Fruit fly (Drosophila melanogaster) whole organism, embryonic: ENCODE data around the gene cbt.
A peak's percentile ranks its signal among the peaks of the same experiment; 100 is the strongest.

Source experiments
- Bgb ChIP-seq: fragments of 200-800 bp; sonication (Bioruptor generic); IDR thresholded peaks from 2 replicates; pipeline ENCODE4 v1.3.6; 2022; ENCODE audit warnings: missing biosample characterization, missing genetic modification characterization; ENCODE audit not compliant: partially characterized antibody
- Bteb2 ChIP-seq: fragments of 200-800 bp; sonication (Bioruptor generic); optimal IDR thresholded peaks from 2 replicates; lab custom pipeline; 2016; ENCODE audit warnings: missing biosample characterization, missing genetic modification characterization
- CG1233 ChIP-seq: fragments of 200-800 bp; sonication (Bioruptor generic); optimal IDR thresholded peaks from 4 replicates; lab custom pipeline; 2018; ENCODE audit warnings: missing biosample characterization, mild to moderate bottlenecking, missing genetic modification characterization
- CG14667 ChIP-seq: fragments of 200-800 bp; sonication (Bioruptor generic); IDR thresholded peaks from 2 replicates; pipeline ENCODE4 v1.3.6; 2022; ENCODE audit warnings: missing biosample characterization, missing genetic modification characterization
- CG16815 ChIP-seq: fragments of 200-800 bp; sonication (Bioruptor generic); optimal IDR thresholded peaks from 3 replicates; lab custom pipeline; 2017; ENCODE audit warnings: missing biosample characterization, mild to moderate bottlenecking, missing genetic modification characterization
- CG17186 ChIP-seq: fragments of 200-800 bp; sonication (Bioruptor generic); optimal IDR thresholded peaks from 3 replicates; lab custom pipeline; 2017; ENCODE audit warnings: missing biosample characterization, missing genetic modification reagents, missing genetic modification characterization
- CG17328 ChIP-seq: fragments of 200-800 bp; sonication (Bioruptor generic); IDR thresholded peaks from 2 replicates; pipeline ENCODE4 v1.3.6; 2022; ENCODE audit warnings: missing biosample characterization, missing genetic modification characterization
- CG30403 ChIP-seq: fragments of 200-800 bp; sonication (Bioruptor generic); optimal IDR thresholded peaks from 3 replicates; lab custom pipeline; 2016; ENCODE audit warnings: missing biosample characterization, missing genetic modification characterization
- CG31365 ChIP-seq: fragments of 200-800 bp; sonication (Bioruptor generic); optimal IDR thresholded peaks from 2 replicates; lab custom pipeline; 2018; ENCODE audit warnings: missing biosample characterization, mild to moderate bottlenecking, missing genetic modification characterization
- CG33557 ChIP-seq: fragments of 200-800 bp; sonication (Bioruptor generic); optimal IDR thresholded peaks from 2 replicates; lab custom pipeline; 2019; ENCODE audit warnings: missing biosample characterization, mild to moderate bottlenecking, missing genetic modification characterization, moderate library complexity
- CG3407 ChIP-seq: fragments of 200-800 bp; sonication (Bioruptor generic); optimal IDR thresholded peaks from 2 replicates; lab custom pipeline; 2018; ENCODE audit warnings: missing biosample characterization, mild to moderate bottlenecking, missing genetic modification characterization
- CG5180 ChIP-seq: fragments of 200-800 bp; sonication (Bioruptor generic); optimal IDR thresholded peaks from 3 replicates; lab custom pipeline; 2017; ENCODE audit warnings: missing biosample characterization, missing genetic modification characterization, mild to moderate bottlenecking, moderate library complexity, missing genetic modification reagents
- CG9727 ChIP-seq: fragments of 200-800 bp; sonication (Bioruptor generic); optimal IDR thresholded peaks from 3 replicates; lab custom pipeline; 2017; ENCODE audit warnings: missing biosample characterization, mild to moderate bottlenecking, missing genetic modification characterization
- Camta ChIP-seq: fragments of 200-800 bp; sonication (Bioruptor generic); optimal IDR thresholded peaks from 2 replicates; lab custom pipeline; 2016; ENCODE audit warnings: missing biosample characterization, missing genetic modification characterization
- Dfd ChIP-seq, 2 experiments: fragments of >200 bp; optimal IDR thresholded peaks; 2 replicates each; lab custom pipeline; 2017; ENCODE audit warnings: missing biosample characterization in 2 of 2, missing genetic modification characterization in 2 of 2
- Fer1 ChIP-seq: fragments of 200-800 bp; sonication (Bioruptor generic); optimal IDR thresholded peaks from 2 replicates; lab custom pipeline; 2017; ENCODE audit warnings: missing biosample characterization, mild to moderate bottlenecking, missing genetic modification characterization
- Gug ChIP-seq: fragments of 200-800 bp; sonication (Bioruptor generic); IDR thresholded peaks from 4 replicates; pipeline ENCODE4 v1.3.6; 2022; ENCODE audit warnings: missing biosample characterization, missing genetic modification characterization
- H15 ChIP-seq: fragments of 200-800 bp; sonication (Bioruptor generic); IDR thresholded peaks from 3 replicates; pipeline ENCODE4 v1.3.6; 2022; ENCODE audit warnings: missing biosample characterization, missing genetic modification characterization
- HLHmδ ChIP-seq: fragments of 200-800 bp; sonication (Bioruptor generic); optimal IDR thresholded peaks from 2 replicates; lab custom pipeline; 2018; ENCODE audit warnings: missing biosample characterization, mild to moderate bottlenecking, missing genetic modification characterization, moderate library complexity
- Hand ChIP-seq: fragments of 200-800 bp; sonication (Bioruptor generic); optimal IDR thresholded peaks from 2 replicates; lab custom pipeline; 2017; ENCODE audit warnings: mild to moderate bottlenecking, missing biosample characterization, missing genetic modification reagents, missing genetic modification characterization
- Hey ChIP-seq: fragments of 200-800 bp; sonication (Bioruptor generic); optimal IDR thresholded peaks from 3 replicates; lab custom pipeline; 2018; ENCODE audit warnings: missing biosample characterization, mild to moderate bottlenecking, missing genetic modification characterization
- Hr78 ChIP-seq, 2 experiments: fragments of 200-800 bp in 1 of 2; fragments of >200 bp in 1 of 2; sonication (Bioruptor generic) in 1 of 2; optimal IDR thresholded peaks; 2 replicates each; lab custom pipeline; 2017 to 2019; ENCODE audit warnings: missing biosample characterization in 2 of 2, missing genetic modification characterization in 2 of 2, mild to moderate bottlenecking in 1 of 2, moderate library complexity in 1 of 2
- Kr ChIP-seq: fragments of 200-800 bp; sonication (Bioruptor generic); optimal IDR thresholded peaks from 2 replicates; lab custom pipeline; 2017; ENCODE audit warnings: missing biosample characterization, mild to moderate bottlenecking, missing genetic modification characterization
- MBD-R2 ChIP-seq: fragments of 200-800 bp; sonication (Bioruptor generic); IDR thresholded peaks from 2 replicates; pipeline ENCODE4 v1.3.6; 2022; ENCODE audit warnings: missing biosample characterization, missing genetic modification characterization
- Meics ChIP-seq: fragments of 200-800 bp; sonication (Bioruptor generic); optimal IDR thresholded peaks from 2 replicates; lab custom pipeline; 2017; ENCODE audit warnings: missing biosample characterization, mild to moderate bottlenecking, missing genetic modification characterization
- Ravus ChIP-seq: fragments of 200-800 bp; sonication (Bioruptor generic); IDR thresholded peaks from 2 replicates; pipeline ENCODE4 v1.3.6; 2022; ENCODE audit warnings: missing biosample characterization, missing genetic modification characterization
- Scr ChIP-seq: fragments of 200-800 bp; sonication (Bioruptor generic); IDR thresholded peaks from 2 replicates; pipeline ENCODE4 v1.3.6; 2022; ENCODE audit warnings: missing biosample characterization, missing genetic modification characterization; ENCODE audit not compliant: partially characterized antibody
- Sry-δ ChIP-seq: fragments of 200-800 bp; sonication (Bioruptor generic); optimal IDR thresholded peaks from 2 replicates; lab custom pipeline; 2016; ENCODE audit warnings: missing biosample characterization, missing genetic modification characterization
- Trl ChIP-seq, 3 experiments: fragments of >200 bp in 2 of 3; fragments of 200-800 bp in 1 of 3; sonication (Bioruptor generic) in 1 of 3; optimal IDR thresholded peaks; 2 replicates in 1 of 3; 3 replicates in 2 of 3; lab custom pipeline; 2016 to 2017; ENCODE audit warnings: missing biosample characterization in 1 of 3, missing genetic modification characterization in 1 of 3
- Xbp1 ChIP-seq: fragments of 200-800 bp; sonication (Bioruptor generic); optimal IDR thresholded peaks from 3 replicates; lab custom pipeline; 2016; ENCODE audit warnings: missing biosample characterization, mild to moderate bottlenecking, missing genetic modification characterization
- aop ChIP-seq: fragments of 200-800 bp; sonication (Bioruptor generic); IDR thresholded peaks from 2 replicates; pipeline ENCODE4 v1.3.6; 2022; ENCODE audit warnings: missing biosample characterization, missing genetic modification characterization
- ash1 ChIP-seq: fragments of 200-800 bp; sonication (Bioruptor generic); optimal IDR thresholded peaks from 2 replicates; lab custom pipeline; 2018; ENCODE audit warnings: missing biosample characterization, mild to moderate bottlenecking, missing genetic modification characterization
- crp ChIP-seq, 2 experiments: fragments of 200-800 bp; sonication (Bioruptor generic); optimal IDR thresholded peaks; 2 replicates in 1 of 2; 3 replicates in 1 of 2; lab custom pipeline; 2017; ENCODE audit warnings: missing biosample characterization in 2 of 2, missing genetic modification characterization in 2 of 2, mild to moderate bottlenecking in 1 of 2, moderate library complexity in 1 of 2
- dpn ChIP-seq, 2 experiments: fragments of 200-800 bp; sonication (Bioruptor generic); optimal IDR thresholded peaks; 3 replicates each; lab custom pipeline; 2016; ENCODE audit warnings: missing biosample characterization in 2 of 2, missing genetic modification characterization in 2 of 2
- fd3F ChIP-seq: fragments of 200-800 bp; sonication (Bioruptor generic); optimal IDR thresholded peaks from 2 replicates; lab custom pipeline; 2018; ENCODE audit warnings: missing biosample characterization, mild to moderate bottlenecking, missing genetic modification characterization, moderate library complexity
- fd64A ChIP-seq: fragments of 200-800 bp; sonication (Bioruptor generic); optimal IDR thresholded peaks from 3 replicates; lab custom pipeline; 2018; ENCODE audit warnings: missing biosample characterization, mild to moderate bottlenecking, missing genetic modification characterization
- gcm ChIP-seq: fragments of 200-800 bp; sonication (Bioruptor generic); optimal IDR thresholded peaks from 2 replicates; lab custom pipeline; 2019; ENCODE audit warnings: missing biosample characterization, mild to moderate bottlenecking, missing genetic modification characterization, moderate library complexity
- gcm2 ChIP-seq: fragments of 200-800 bp; sonication (Bioruptor generic); optimal IDR thresholded peaks from 2 replicates; lab custom pipeline; 2016; ENCODE audit warnings: missing biosample characterization, missing genetic modification characterization
- kah ChIP-seq: fragments of 200-800 bp; sonication (Bioruptor generic); optimal IDR thresholded peaks from 2 replicates; lab custom pipeline; 2018; ENCODE audit warnings: missing biosample characterization, mild to moderate bottlenecking, missing genetic modification characterization
- nerfin-2 ChIP-seq: fragments of 200-800 bp; sonication (Bioruptor generic); IDR thresholded peaks from 2 replicates; pipeline ENCODE4 v1.3.6; 2022; ENCODE audit warnings: missing biosample characterization, missing genetic modification characterization; ENCODE audit not compliant: partially characterized antibody
- nmo ChIP-seq: fragments of 200-800 bp; sonication (Bioruptor generic); optimal IDR thresholded peaks from 2 replicates; lab custom pipeline; 2018; ENCODE audit warnings: missing biosample characterization, mild to moderate bottlenecking, missing genetic modification characterization, moderate library complexity
- org-1 ChIP-seq: fragments of 200-800 bp; sonication (Bioruptor generic); optimal IDR thresholded peaks from 2 replicates; lab custom pipeline; 2017; ENCODE audit warnings: missing biosample characterization, missing genetic modification characterization
- ranshi ChIP-seq: fragments of 200-800 bp; sonication (Bioruptor generic); IDR thresholded peaks from 2 replicates; pipeline ENCODE4 v1.3.6; 2022; ENCODE audit warnings: missing biosample characterization, missing genetic modification characterization
- schlank ChIP-seq: fragments of 200-800 bp; sonication (Bioruptor generic); optimal IDR thresholded peaks from 2 replicates; lab custom pipeline; 2018; ENCODE audit warnings: missing biosample characterization, mild to moderate bottlenecking, missing genetic modification characterization
- twi ChIP-seq: fragments of 200-800 bp; optimal IDR thresholded peaks from 2 replicates; lab custom pipeline; 2019; ENCODE audit warnings: missing biosample characterization, mild to moderate bottlenecking, missing genetic modification characterization, moderate library complexity
- unc-4 ChIP-seq: fragments of 200-800 bp; sonication (Bioruptor generic); IDR thresholded peaks from 2 replicates; pipeline ENCODE4 v1.3.6; 2022; ENCODE audit warnings: missing biosample characterization, missing genetic modification characterization; ENCODE audit not compliant: partially characterized antibody
- wdn ChIP-seq: fragments of 200-800 bp; sonication (Bioruptor generic); IDR thresholded peaks from 2 replicates; pipeline ENCODE4 v1.3.6; 2022; ENCODE audit warnings: missing biosample characterization, missing genetic modification characterization
- wor ChIP-seq: fragments of 200-800 bp; sonication (Bioruptor generic); IDR thresholded peaks from 2 replicates; pipeline ENCODE4 v1.3.6; 2022; ENCODE audit warnings: missing biosample characterization, missing genetic modification characterization

The cbt gene

dm6 chr2L:441927-442691 is 37.4 kb downstream of the cbt start (continued):
- TF ChIP-seq CG1233 (GFP tag; lab: Kevin White, UChicago) (peak; percentile 69), MBD-R2 (GFP tag; lab: Robert Waterston, UW) (peak; percentile 33; the same call in 1 of the 2 replicates), Kr (no peak), CG5180 (GFP tag; lab: Kevin White, UChicago) (peak; percentile 78), dpn (GFP tag; optimal IDR thresholded peaks at IDR 0.05; lab: Kevin White, UChicago) (peak; percentile 74 to 84), schlank (no peak), Hand (GFP tag; lab: Kevin White, UChicago) (no peak), Xbp1 (GFP tag; lab: Kevin White, UChicago) (peak; percentile 86), CG3407 (GFP tag; lab: Kevin White, UChicago) (peak; percentile 81), gcm (GFP tag; lab: Kevin White, UChicago) (peak; percentile 86), twi (no peak), Bteb2 (GFP tag; lab: Kevin White, UChicago) (no peak), nmo (peak; percentile 82), CG31365 (tag; lab: Kevin White, UChicago) (peak; percentile 48), Dfd (GFP tag; optimal IDR thresholded peaks at IDR 0.05; lab: Kevin White, UChicago) (no peak), CG17186 (peak; percentile 42), CG14667 (GFP tag; lab: Robert Waterston, UW) (peak; percentile 82), Camta (peak; percentile 82), Sry-δ (peak; percentile 12), Ravus (GFP tag; lab: Robert Waterston, UW) (no peak), fd64A (GFP tag; lab: Kevin White, UChicago) (peak; percentile 76), Meics (peak; percentile 37), aop (GFP tag; lab: Robert Waterston, UW) (peak; percentile 74), org-1 (GFP tag; lab: Kevin White, UChicago) (peak; percentile 70), Bgb (GFP tag; lab: Robert Waterston, UW) (no peak), gcm2 (GFP tag; lab: Kevin White, UChicago) (no peak), CG30403 (GFP tag; lab: Kevin White, UChicago) (peak; percentile 78), wdn (GFP tag; lab: Robert Waterston, UW) (peak; percentile 27; the same call in 1 of the 2 replicates), CG33557 (GFP tag; lab: Kevin White, UChicago) (peak; percentile 59), Hr78 (GFP tag; optimal IDR thresholded peaks at IDR 0.05; lab: Kevin White, UChicago) (peak in 1 of 2 experiments; percentile 33), crp (GFP tag; optimal IDR thresholded peaks at IDR 0.05; lab: Kevin White, UChicago) (peak in 1 of 2 experiments; percentile 28), H15 (GFP tag; lab: Robert Waterston, UW) (peak; percentile 86), CG16815 (peak; percentile 78), kah (GFP tag; lab: Kevin White, UChicago) (peak; percentile 31), fd3F (no peak), CG17328 (peak; percentile 94), unc-4 (GFP tag; lab: Robert Waterston, UW) (no peak), Hey (no peak), Trl (optimal IDR thresholded peaks at IDR 0.05; lab: Kevin White, UChicago) (no peak), Trl (GFP tag; optimal IDR thresholded peaks at IDR 0.05; lab: Kevin White, UChicago) (peak; percentile 86), nerfin-2 (GFP tag; lab: Robert Waterston, UW) (no peak), Scr (GFP tag; lab: Robert Waterston, UW) (no peak), CG9727 (GFP tag; lab: Kevin White, UChicago) (peak; percentile 85), ash1 (GFP tag; lab: Kevin White, UChicago) (no peak), Fer1 (no peak), wor (peak; percentile 77), Gug (GFP tag; lab: Robert Waterston, UW) (peak; percentile 84; the same call in 3 of the 4 replicates), ranshi (GFP tag; lab: Robert Waterston, UW) (peak; percentile 83), HLHmδ (GFP tag; lab: Kevin White, UChicago) (no peak)
